Fruit fly (Drosophila melanogaster) Kc167 (cell line): Measurements from ENCODE around the gene SelT.

Experiments used
- Myc ChIP-seq: fragments of >200 bp; optimal IDR thresholded peaks from 2 replicates; lab custom pipeline; 2017; ENCODE audit warnings: missing external identifiers
- Sin3A ChIP-seq: fragments of >200 bp; optimal IDR thresholded peaks from 2 replicates; lab custom pipeline; 2018; ENCODE audit warnings: missing external identifiers
- h ChIP-seq: fragments of >200 bp; optimal IDR thresholded peaks from 3 replicates; lab custom pipeline; 2018; ENCODE audit warnings: missing external identifiers
- insv ChIP-seq: fragments of >200 bp; optimal IDR thresholded peaks from 3 replicates; lab custom pipeline; 2018; ENCODE audit warnings: missing external identifiers
- psq ChIP-seq: fragments of >200 bp; optimal IDR thresholded peaks from 2 replicates; lab custom pipeline; 2017; ENCODE audit warnings: missing external identifiers
- ttk ChIP-seq: sonication (Bioruptor generic); optimal IDR thresholded peaks from 2 replicates; lab custom pipeline; 2017; ENCODE audit warnings: missing external identifiers

SelT gene

DNA sequence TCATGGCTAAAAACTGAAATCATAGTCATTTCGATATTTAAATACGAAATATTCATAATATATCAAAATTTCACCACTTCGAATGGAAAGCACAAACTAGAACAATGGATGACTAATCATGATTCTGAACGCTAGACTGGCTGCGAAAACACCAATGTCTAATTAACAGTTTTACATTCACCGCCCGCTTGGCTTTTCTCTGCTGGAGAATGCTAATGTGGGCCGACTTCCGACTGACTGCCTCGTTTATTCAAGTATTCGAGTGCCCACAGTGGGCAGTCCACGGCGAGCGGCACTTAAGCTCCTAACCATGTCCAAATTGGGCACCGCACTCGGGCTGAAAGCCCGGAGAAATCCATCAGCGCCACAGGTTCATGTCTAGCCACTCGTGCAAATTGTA lies 8.7 kb upstream of the SelT start:
- TF ChIP-seq psq (lab: Kevin White, UChicago) (no peak), Sin3A (no peak), insv (lab: Kevin White, UChicago) (no peak), Myc (no peak), h (lab: Kevin White, UChicago) (no peak), ttk (lab: Kevin White, UChicago) (no peak)

- TF ChIP-seq psq (lab: Kevin White, UChicago), result no peak
Measured at dm6 chr2L:5002711-5003402, 7.9 kb upstream of the SelT start.

dm6 chr2L:5003670-5004453 lies 6.9 kb upstream of the SelT start:
- TF ChIP-seq Sin3A, result no peak
- no peak for TF ChIP-seq h (lab: Kevin White, UChicago)
- no peak for TF ChIP-seq insv (lab: Kevin White, UChicago)
- TF ChIP-seq Myc, result no peak
- TF ChIP-seq ttk (lab: Kevin White, UChicago), result no peak
- no peak for TF ChIP-seq psq (lab: Kevin White, UChicago)

- TF ChIP-seq Sin3A (no peak), Myc (no peak), psq (lab: Kevin White, UChicago) (no peak), h (lab: Kevin White, UChicago) (no peak), ttk (lab: Kevin White, UChicago) (no peak)
Measured at dm6 chr2L:5004677-5005463, 5.9 kb upstream of the SelT start.

dm6 chr2L:5005464-5005764 lies 5.3 kb upstream of the SelT start:
- TF ChIP-seq Myc, result no peak
- TF ChIP-seq ttk (lab: Kevin White, UChicago), result no peak
- no peak for TF ChIP-seq insv (lab: Kevin White, UChicago)
- no peak for TF ChIP-seq psq (lab: Kevin White, UChicago)
- no peak for TF ChIP-seq h (lab: Kevin White, UChicago)
- no peak for TF ChIP-seq Sin3A

DNA sequence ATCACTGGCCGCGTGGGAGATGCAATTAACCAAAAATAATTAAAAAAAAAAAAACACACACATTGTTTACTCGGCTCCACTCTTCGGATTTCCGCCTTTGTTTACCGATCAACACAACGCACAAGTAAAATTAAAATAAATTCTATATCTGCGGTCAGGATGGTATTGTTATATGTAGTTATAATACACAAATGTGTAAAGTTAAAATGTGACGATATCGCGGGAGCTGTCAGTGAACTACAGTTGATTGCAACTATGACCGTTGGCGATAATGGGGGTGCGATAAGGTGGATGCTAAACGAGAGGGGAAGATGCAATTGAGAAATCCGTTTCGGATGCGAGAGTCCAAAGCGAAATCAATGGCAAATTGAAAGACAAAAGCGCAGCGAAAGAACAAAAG lies 4.4 kb upstream of the SelT start:
- TF ChIP-seq Sin3A, result no peak
- no peak for TF ChIP-seq psq (lab: Kevin White, UChicago)
- no peak for TF ChIP-seq ttk (lab: Kevin White, UChicago)
- no peak for TF ChIP-seq insv (lab: Kevin White, UChicago)
- no peak for TF ChIP-seq Myc
- TF ChIP-seq h (lab: Kevin White, UChicago), result no peak

DNA sequence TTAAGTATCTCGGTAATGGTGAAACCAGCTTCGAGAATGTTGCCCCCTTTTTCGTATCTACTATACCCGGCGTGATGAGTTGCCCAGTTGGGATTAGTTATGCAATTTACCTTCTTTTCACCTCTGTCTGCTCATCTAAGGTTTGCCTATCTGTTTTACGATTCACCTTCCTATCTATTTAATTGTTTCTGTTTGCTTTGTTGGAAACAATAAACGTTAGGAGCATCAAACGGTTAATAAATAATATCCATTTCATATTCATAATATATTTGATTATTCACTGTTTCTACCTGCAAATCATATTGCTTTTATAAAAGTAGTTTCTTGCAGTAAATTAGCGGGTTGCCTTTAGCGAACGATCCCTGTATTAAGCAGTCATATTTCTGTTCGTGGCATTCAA lies 3.5 kb upstream of the SelT start:
- TF ChIP-seq psq (lab: Kevin White, UChicago) (no peak), h (lab: Kevin White, UChicago) (no peak), Myc (no peak), insv (lab: Kevin White, UChicago) (no peak), ttk (lab: Kevin White, UChicago) (no peak), Sin3A (no peak)

DNA sequence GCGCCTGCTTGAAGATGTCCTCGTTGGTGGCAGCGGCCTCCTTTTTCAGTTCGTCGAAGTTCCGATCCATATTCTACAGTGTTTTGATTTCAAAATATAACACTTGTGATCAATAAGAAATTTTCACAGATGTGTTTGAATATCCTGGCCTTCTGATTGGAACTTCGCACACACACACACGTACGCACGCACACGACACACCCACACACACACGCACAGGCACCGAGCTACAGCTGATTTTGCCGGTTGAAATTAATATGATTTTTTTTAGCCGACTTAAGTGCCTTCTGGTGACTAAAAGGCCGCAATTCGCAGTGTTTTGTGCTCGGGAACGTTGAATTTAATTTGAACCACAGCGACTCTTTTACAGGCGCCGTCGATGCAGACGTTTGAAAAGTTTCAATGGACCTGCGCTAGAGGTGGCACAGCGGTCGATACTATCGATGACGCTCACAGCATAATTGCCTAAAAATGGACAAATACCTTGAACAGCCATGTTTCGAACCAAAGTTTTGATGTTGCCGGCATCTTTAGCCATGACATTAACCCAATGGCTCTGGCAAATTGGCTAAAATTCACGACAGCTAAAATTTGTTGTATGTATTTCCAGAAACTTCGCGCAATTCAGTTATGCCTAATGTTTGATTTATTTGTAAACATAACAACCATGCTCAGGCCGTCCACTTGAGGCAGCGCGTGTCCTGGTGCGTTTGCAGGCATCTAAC lies 1.3 kb upstream of the SelT start, which contains the start of gene Rtnl1:
Gene Rtnl1 (minus strand): TSS at position 415 of the 725 bp plus-strand sequence.
- TF ChIP-seq psq (lab: Kevin White, UChicago), result no peak
- TF ChIP-seq insv (lab: Kevin White, UChicago), result no peak

DNA sequence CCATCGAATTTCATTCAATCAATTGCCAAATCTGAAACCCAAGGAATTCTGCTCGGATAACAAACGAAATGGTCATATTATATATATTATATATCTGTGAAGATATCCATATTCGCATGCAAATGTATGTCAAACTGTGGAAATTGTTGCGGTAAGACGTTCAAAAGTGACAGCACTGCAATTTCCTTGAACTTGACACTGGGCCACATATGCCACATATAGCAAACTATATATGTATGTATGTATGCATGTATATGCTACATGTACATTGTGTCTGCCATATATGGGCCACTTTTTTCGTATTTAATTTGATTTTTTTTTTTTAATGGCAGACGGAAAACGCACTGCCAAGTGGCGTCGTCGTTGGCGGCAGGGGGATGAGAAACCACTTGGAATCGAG lies 9.8 kb downstream of the SelT start:
- TF ChIP-seq Myc, result no peak
- no peak for TF ChIP-seq insv (lab: Kevin White, UChicago)
- TF ChIP-seq ttk (lab: Kevin White, UChicago), result no peak
- no peak for TF ChIP-seq Sin3A
- TF ChIP-seq psq (lab: Kevin White, UChicago), result no peak
- TF ChIP-seq h (lab: Kevin White, UChicago), result no peak

DNA sequence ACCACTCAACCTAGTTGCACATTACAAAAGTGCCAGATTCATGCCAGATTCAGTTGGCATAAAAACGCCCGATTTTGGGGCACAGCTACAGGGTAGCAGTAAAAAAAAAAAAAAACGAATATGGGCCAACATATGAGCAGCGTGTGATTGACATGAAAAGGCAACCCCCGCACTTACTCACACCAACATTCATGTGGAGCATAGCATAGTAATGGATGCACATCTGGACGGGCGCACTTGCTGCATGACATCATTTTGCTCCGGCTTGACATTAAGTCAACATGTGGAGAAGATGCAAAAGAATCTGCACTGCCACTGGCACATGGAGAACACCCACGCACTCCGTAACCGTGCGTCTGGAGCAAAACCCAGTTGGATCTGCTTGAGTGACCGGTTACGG lies 11.9 kb downstream of the SelT start:
- TF ChIP-seq Sin3A (no peak), ttk (lab: Kevin White, UChicago) (no peak), Myc (no peak), insv (lab: Kevin White, UChicago) (no peak), psq (lab: Kevin White, UChicago) (no peak), h (lab: Kevin White, UChicago) (no peak)

DNA sequence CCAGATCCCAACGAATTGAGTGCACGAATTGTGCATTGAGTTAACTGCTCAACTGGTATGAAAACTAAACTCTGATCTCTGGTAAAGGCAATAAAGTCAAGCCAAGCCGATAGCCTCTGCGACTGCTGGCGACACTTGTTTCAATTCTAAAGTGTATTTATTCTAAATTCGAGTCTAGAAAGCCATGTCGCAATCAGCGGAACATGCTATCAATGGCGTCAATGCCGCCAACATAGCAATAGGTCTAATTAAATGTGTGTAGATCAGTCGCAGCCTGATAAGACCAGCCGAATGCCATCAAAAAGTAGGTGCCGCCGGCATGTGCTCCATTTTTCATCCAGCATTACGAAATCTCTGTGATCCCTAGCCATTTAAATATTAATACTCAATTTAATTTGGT lies 14.8 kb downstream of the SelT start:
- TF ChIP-seq Myc, result no peak
- TF ChIP-seq h (lab: Kevin White, UChicago), result no peak
- TF ChIP-seq psq (lab: Kevin White, UChicago), result no peak
- TF ChIP-seq insv (lab: Kevin White, UChicago), result no peak
- no peak for TF ChIP-seq Sin3A
- TF ChIP-seq ttk (lab: Kevin White, UChicago), result no peak
